Fruit fly (Drosophila melanogaster): Measurements from ENCODE around the gene RluA-1.

Gene RluA-1

dm6 chr2L:10430802-10431476 is 43.2 kb downstream of the RluA-1 start, which contains the start of the genes Bug22 and TfIIB:
TSS of gene Bug22 (minus strand) at chr2L:10430918.
TSS of gene TfIIB (plus strand) at chr2L:10431338.
- TF ChIP-seq HLH106 (tag; optimal IDR thresholded peaks at IDR 0.05) (peak; percentile 65), Myc (optimal IDR thresholded peaks at IDR 0.05) (no peak), Jra (GFP tag; optimal IDR thresholded peaks at IDR 0.05) (peak; percentile 66), CrebA (GFP tag; optimal IDR thresholded peaks at IDR 0.05; ENCODE audit: borderline replicate concordance) (no peak), Hnf4 (GFP tag; optimal IDR thresholded peaks at IDR 0.05) (peak; percentile 79), psq (GFP tag; optimal IDR thresholded peaks at IDR 0.05) (peak; percentile 62), N (GFP tag; optimal IDR thresholded peaks at IDR 0.05) (no peak), Abd-B (GFP tag; optimal IDR thresholded peaks at IDR 0.05) (no peak), br (GFP tag; optimal IDR thresholded peaks at IDR 0.05) (no peak), CG9705 (GFP tag; optimal IDR thresholded peaks at IDR 0.05) (peak; percentile 60), fru (GFP tag; optimal IDR thresholded peaks at IDR 0.05) (no peak), h (GFP tag; optimal IDR thresholded peaks at IDR 0.05) (no peak), Rel (GFP tag; optimal IDR thresholded peaks at IDR 0.05) (no peak), Rel (tag; optimal IDR thresholded peaks at IDR 0.05) (no peak), pan (optimal IDR thresholded peaks at IDR 0.05) (no peak), Hr78 (GFP tag; optimal IDR thresholded peaks at IDR 0.05) (no peak), ey (GFP tag; optimal IDR thresholded peaks at IDR 0.05) (peak; percentile 70), foxo (GFP tag; optimal IDR thresholded peaks at IDR 0.05) (no peak), Hr83 (GFP tag; optimal IDR thresholded peaks at IDR 0.05; ENCODE audit: poor library complexity, severe bottlenecking) (peak; percentile 94), sv (GFP tag; optimal IDR thresholded peaks at IDR 0.05) (peak; percentile 63), Vsx2 (GFP tag; optimal IDR thresholded peaks at IDR 0.05; ENCODE audit: partially characterized antibody) (no peak), dl (GFP tag; optimal IDR thresholded peaks at IDR 0.05; ENCODE audit: insufficient read depth in 1 of 2, partially characterized antibody in 2 of 2) (no peak), rgr (GFP tag; optimal IDR thresholded peaks at IDR 0.05) (peak; percentile 72), Dif (GFP tag; optimal IDR thresholded peaks at IDR 0.05; ENCODE audit: partially characterized antibody) (no peak), woc (GFP tag; optimal IDR thresholded peaks at IDR 0.05) (peak; percentile 86), jim (GFP tag; optimal IDR thresholded peaks at IDR 0.05) (peak; percentile 13), sage (GFP tag; optimal IDR thresholded peaks at IDR 0.05) (no peak), Dfd (GFP tag; optimal IDR thresholded peaks at IDR 0.05) (no peak), tai (GFP tag; optimal IDR thresholded peaks at IDR 0.05) (no peak), OdsH (GFP tag; optimal IDR thresholded peaks at IDR 0.05) (peak; percentile 69), lola (GFP tag; optimal IDR thresholded peaks at IDR 0.05) (no peak), dsf (GFP tag; optimal IDR thresholded peaks at IDR 0.05; ENCODE audit: borderline replicate concordance) (peak; percentile 50), Sp1 (GFP tag; optimal IDR thresholded peaks at IDR 0.05) (no peak), Mio (GFP tag; optimal IDR thresholded peaks at IDR 0.05) (no peak), usp (GFP tag; optimal IDR thresholded peaks at IDR 0.05) (no peak), dmrt93B (GFP tag; optimal IDR thresholded peaks at IDR 0.05) (no peak), GATAd (GFP tag; optimal IDR thresholded peaks at IDR 0.05) (no peak), brk (GFP tag; optimal IDR thresholded peaks at IDR 0.05) (no peak), CG32264 (GFP tag; optimal IDR thresholded peaks at IDR 0.05) (no peak)

dm6 chr2L:10428528-10428927 is 45.6 kb downstream of the RluA-1 start, which contains the start of gene CG5188:
TSS of gene CG5188 (plus strand) at chr2L:10428829.
- TF ChIP-seq OdsH (GFP tag; optimal IDR thresholded peaks at IDR 0.05): peak; percentile 44
- TF ChIP-seq psq (GFP tag; optimal IDR thresholded peaks at IDR 0.05): peak; percentile 72
- TF ChIP-seq Vsx2 (GFP tag; optimal IDR thresholded peaks at IDR 0.05; ENCODE audit: partially characterized antibody): no peak
- no peak for TF ChIP-seq usp (GFP tag; optimal IDR thresholded peaks at IDR 0.05)
- no peak for TF ChIP-seq h (GFP tag; optimal IDR thresholded peaks at IDR 0.05)
- no peak for TF ChIP-seq jim (GFP tag; optimal IDR thresholded peaks at IDR 0.05)
- no peak for TF ChIP-seq dl (GFP tag; optimal IDR thresholded peaks at IDR 0.05; ENCODE audit: insufficient read depth in 1 of 2, partially characterized antibody in 2 of 2)
- no peak for TF ChIP-seq pan (optimal IDR thresholded peaks at IDR 0.05)
- no peak for TF ChIP-seq brk (GFP tag; optimal IDR thresholded peaks at IDR 0.05)
- no peak for TF ChIP-seq Hr78 (GFP tag; optimal IDR thresholded peaks at IDR 0.05)
- TF ChIP-seq Hr83 (GFP tag; optimal IDR thresholded peaks at IDR 0.05; ENCODE audit: poor library complexity, severe bottlenecking): no peak
- no peak for TF ChIP-seq tai (GFP tag; optimal IDR thresholded peaks at IDR 0.05)
- no peak for TF ChIP-seq sv (GFP tag; optimal IDR thresholded peaks at IDR 0.05)
- no peak for TF ChIP-seq N (GFP tag; optimal IDR thresholded peaks at IDR 0.05)
- peak; percentile 41 for TF ChIP-seq woc (GFP tag; optimal IDR thresholded peaks at IDR 0.05)
- TF ChIP-seq foxo (GFP tag; optimal IDR thresholded peaks at IDR 0.05): peak in 1 of 2 experiments; percentile 56
- peak; percentile 43 for TF ChIP-seq Sp1 (GFP tag; optimal IDR thresholded peaks at IDR 0.05)
- TF ChIP-seq HLH106 (tag; optimal IDR thresholded peaks at IDR 0.05): peak; percentile 51
- no peak for TF ChIP-seq sage (GFP tag; optimal IDR thresholded peaks at IDR 0.05)
- no peak for TF ChIP-seq lola (GFP tag; optimal IDR thresholded peaks at IDR 0.05)
- TF ChIP-seq ey (GFP tag; optimal IDR thresholded peaks at IDR 0.05): peak; percentile 28
- no peak for TF ChIP-seq Dif (GFP tag; optimal IDR thresholded peaks at IDR 0.05; ENCODE audit: partially characterized antibody)
- TF ChIP-seq Rel (GFP tag; optimal IDR thresholded peaks at IDR 0.05): no peak
- peak; percentile 82 for TF ChIP-seq Rel (tag; optimal IDR thresholded peaks at IDR 0.05)
- no peak for TF ChIP-seq Myc (optimal IDR thresholded peaks at IDR 0.05)
- peak; percentile 40 for TF ChIP-seq rgr (GFP tag; optimal IDR thresholded peaks at IDR 0.05)
- peak; percentile 43 for TF ChIP-seq Hnf4 (GFP tag; optimal IDR thresholded peaks at IDR 0.05)
- TF ChIP-seq dsf (GFP tag; optimal IDR thresholded peaks at IDR 0.05; ENCODE audit: borderline replicate concordance): no peak
- no peak for TF ChIP-seq Dfd (GFP tag; optimal IDR thresholded peaks at IDR 0.05)
- TF ChIP-seq CrebA (GFP tag; optimal IDR thresholded peaks at IDR 0.05; ENCODE audit: borderline replicate concordance): no peak
- no peak for TF ChIP-seq Mio (GFP tag; optimal IDR thresholded peaks at IDR 0.05)
- no peak for TF ChIP-seq br (GFP tag; optimal IDR thresholded peaks at IDR 0.05)
- TF ChIP-seq dmrt93B (GFP tag; optimal IDR thresholded peaks at IDR 0.05): no peak

All from whole organism, wandering third instar larva.